Fruit fly (Drosophila melanogaster) whole organism, embryonic: ENCODE measurements around the gene slmo.

Experiments used
- Abd-B ChIP-seq: fragments of 200-800 bp; sonication (Bioruptor generic); optimal IDR thresholded peaks from 2 replicates; lab custom pipeline; 2018; ENCODE audit warnings: missing biosample characterization, mild to moderate bottlenecking, missing genetic modification characterization, moderate library complexity
- Antp ChIP-seq: fragments of 200-800 bp; sonication (Bioruptor generic); optimal IDR thresholded peaks from 3 replicates; lab custom pipeline; 2016; ENCODE audit warnings: missing biosample characterization, missing genetic modification characterization
- B-H1 ChIP-seq: fragments of 200-800 bp; sonication (Bioruptor generic); IDR thresholded peaks from 3 replicates; pipeline ENCODE4 v1.3.6; 2022; ENCODE audit warnings: missing biosample characterization, missing genetic modification characterization
- Bgb ChIP-seq: fragments of 200-800 bp; sonication (Bioruptor generic); IDR thresholded peaks from 2 replicates; pipeline ENCODE4 v1.3.6; 2022; ENCODE audit warnings: missing biosample characterization, missing genetic modification characterization; ENCODE audit not compliant: partially characterized antibody
- CG11560 ChIP-seq: fragments of 200-800 bp; sonication (Bioruptor generic); IDR thresholded peaks from 3 replicates; pipeline ENCODE4 v1.3.6; 2022; ENCODE audit warnings: missing biosample characterization, missing genetic modification characterization
- CG12299 ChIP-seq: fragments of 200-800 bp; sonication (Bioruptor generic); optimal IDR thresholded peaks from 2 replicates; lab custom pipeline; 2018; ENCODE audit warnings: missing biosample characterization, mild to moderate bottlenecking, missing genetic modification characterization
- CG15479 ChIP-seq: fragments of 200-800 bp; sonication (Bioruptor generic); optimal IDR thresholded peaks from 3 replicates; lab custom pipeline; 2019; ENCODE audit warnings: missing biosample characterization, mild to moderate bottlenecking, missing genetic modification characterization, moderate library complexity
- CG15601 ChIP-seq: fragments of 200-800 bp; sonication (Bioruptor generic); optimal IDR thresholded peaks from 3 replicates; lab custom pipeline; 2019; ENCODE audit warnings: missing biosample characterization, mild to moderate bottlenecking, missing genetic modification characterization, moderate library complexity
- CG1603 ChIP-seq: fragments of 200-800 bp; sonication (Bioruptor generic); optimal IDR thresholded peaks from 2 replicates; lab custom pipeline; 2019; ENCODE audit warnings: missing biosample characterization, mild to moderate bottlenecking, missing genetic modification characterization, moderate library complexity
- CG1647 ChIP-seq: fragments of 200-800 bp; sonication (Bioruptor generic); optimal IDR thresholded peaks from 3 replicates; lab custom pipeline; 2016; ENCODE audit warnings: missing biosample characterization, missing genetic modification characterization
- CG1832 ChIP-seq: fragments of 200-800 bp; sonication (Bioruptor generic); optimal IDR thresholded peaks from 2 replicates; lab custom pipeline; 2017; ENCODE audit warnings: missing biosample characterization, mild to moderate bottlenecking, missing genetic modification characterization, inconsistent platforms
- CG2199 ChIP-seq: fragments of 200-800 bp; sonication (Bioruptor generic); IDR thresholded peaks from 3 replicates; pipeline ENCODE4 v1.3.6; 2022; ENCODE audit warnings: missing biosample characterization, missing genetic modification characterization
- CG2678 ChIP-seq: fragments of 200-800 bp; sonication (Bioruptor generic); optimal IDR thresholded peaks from 3 replicates; lab custom pipeline; 2019; ENCODE audit warnings: missing biosample characterization, mild to moderate bottlenecking, missing genetic modification characterization, moderate library complexity
- CG30403 ChIP-seq: fragments of 200-800 bp; sonication (Bioruptor generic); optimal IDR thresholded peaks from 3 replicates; lab custom pipeline; 2016; ENCODE audit warnings: missing biosample characterization, missing genetic modification characterization
- CG30431 ChIP-seq: fragments of 200-800 bp; sonication (Bioruptor generic); optimal IDR thresholded peaks from 2 replicates; lab custom pipeline; 2017; ENCODE audit warnings: missing biosample characterization, missing genetic modification characterization
- CG3065 ChIP-seq: fragments of 200-800 bp; sonication (Bioruptor generic); optimal IDR thresholded peaks from 2 replicates; lab custom pipeline; 2016; ENCODE audit warnings: missing biosample characterization, missing genetic modification characterization
- CG32767 ChIP-seq: fragments of 200-800 bp; sonication (Bioruptor generic); IDR thresholded peaks from 2 replicates; pipeline ENCODE4 v1.3.6; 2022; ENCODE audit warnings: missing biosample characterization, missing genetic modification characterization
- CG4282 ChIP-seq: fragments of 200-800 bp; sonication (Bioruptor generic); optimal IDR thresholded peaks from 2 replicates; lab custom pipeline; 2016; ENCODE audit warnings: missing biosample characterization, missing genetic modification characterization
- CG4424 ChIP-seq: fragments of 200-800 bp; sonication (Bioruptor generic); optimal IDR thresholded peaks from 3 replicates; lab custom pipeline; 2016; ENCODE audit warnings: missing biosample characterization, missing genetic modification characterization
- CG6765 ChIP-seq: fragments of 200-800 bp; sonication (Bioruptor generic); optimal IDR thresholded peaks from 3 replicates; lab custom pipeline; 2017; ENCODE audit warnings: missing biosample characterization, mild to moderate bottlenecking, missing genetic modification characterization
- CG6813 ChIP-seq: fragments of 200-800 bp; sonication (Bioruptor generic); optimal IDR thresholded peaks from 2 replicates; lab custom pipeline; 2017; ENCODE audit warnings: missing biosample characterization, missing genetic modification characterization, mild to moderate bottlenecking, moderate library complexity, missing genetic modification reagents
- CG7556 ChIP-seq: fragments of 200-800 bp; sonication (Bioruptor generic); optimal IDR thresholded peaks from 2 replicates; lab custom pipeline; 2017; ENCODE audit warnings: missing biosample characterization, mild to moderate bottlenecking, missing genetic modification characterization
- CG7963 ChIP-seq: fragments of 200-800 bp; sonication (Bioruptor generic); IDR thresholded peaks from 3 replicates; pipeline ENCODE4 v1.3.6; 2022; ENCODE audit warnings: missing biosample characterization, missing genetic modification characterization; ENCODE audit not compliant: partially characterized antibody
- CG8089 ChIP-seq: fragments of 200-800 bp; sonication (Bioruptor generic); optimal IDR thresholded peaks from 3 replicates; lab custom pipeline; 2016; ENCODE audit warnings: missing biosample characterization, missing genetic modification characterization
- CG8281 ChIP-seq: fragments of 200-800 bp; sonication (Bioruptor generic); optimal IDR thresholded peaks from 2 replicates; lab custom pipeline; 2018; ENCODE audit warnings: missing biosample characterization, mild to moderate bottlenecking, missing genetic modification characterization, moderate library complexity
- CG9437 ChIP-seq: fragments of 200-800 bp; sonication (Bioruptor generic); optimal IDR thresholded peaks from 2 replicates; lab custom pipeline; 2018; ENCODE audit warnings: missing biosample characterization, mild to moderate bottlenecking, missing genetic modification characterization
- CTCF ChIP-seq: fragments of 200-800 bp; sonication (Bioruptor generic); optimal IDR thresholded peaks from 2 replicates; lab custom pipeline; 2017; ENCODE audit warnings: missing biosample characterization, mild to moderate bottlenecking, missing genetic modification characterization, moderate library complexity
- E2f2 ChIP-seq: fragments of 200-800 bp; sonication (Bioruptor generic); IDR thresholded peaks from 2 replicates; pipeline ENCODE4 v1.3.6; 2022; ENCODE audit warnings: missing biosample characterization, missing genetic modification characterization
- Mes4 ChIP-seq: fragments of 200-800 bp; sonication (Bioruptor generic); optimal IDR thresholded peaks from 2 replicates; lab custom pipeline; 2016; ENCODE audit warnings: missing biosample characterization, missing genetic modification characterization
- Poxn ChIP-seq: fragments of 200-800 bp; sonication (Bioruptor generic); IDR thresholded peaks from 2 replicates; pipeline ENCODE4 v1.3.6; 2022; ENCODE audit warnings: missing biosample characterization, missing genetic modification characterization
- Trl ChIP-seq, 3 experiments: fragments of >200 bp in 2 of 3; fragments of 200-800 bp in 1 of 3; sonication (Bioruptor generic) in 1 of 3; optimal IDR thresholded peaks; 2 replicates in 1 of 3; 3 replicates in 2 of 3; lab custom pipeline; 2016 to 2017; ENCODE audit warnings: missing biosample characterization in 1 of 3, missing genetic modification characterization in 1 of 3
- cas ChIP-seq: fragments of 200-800 bp; sonication (Bioruptor generic); IDR thresholded peaks from 2 replicates; pipeline ENCODE4 v1.3.6; 2022; ENCODE audit warnings: missing biosample characterization, missing genetic modification characterization
- cato ChIP-seq: fragments of 200-800 bp; sonication (Bioruptor generic); optimal IDR thresholded peaks from 2 replicates; lab custom pipeline; 2016; ENCODE audit warnings: missing biosample characterization, missing genetic modification characterization, borderline replicate concordance
- crol ChIP-seq: fragments of 200-800 bp; sonication (Bioruptor generic); IDR thresholded peaks from 2 replicates; pipeline ENCODE4 v1.3.6; 2022; ENCODE audit warnings: missing biosample characterization, missing genetic modification characterization
- dan ChIP-seq: fragments of 200-800 bp; sonication (Bioruptor generic); IDR thresholded peaks from 2 replicates; pipeline ENCODE4 v1.3.6; 2022; ENCODE audit warnings: missing biosample characterization, missing genetic modification characterization
- dimm ChIP-seq: fragments of 200-800 bp; sonication (Bioruptor generic); IDR thresholded peaks from 2 replicates; pipeline ENCODE4 v1.3.6; 2022; ENCODE audit warnings: missing biosample characterization, missing genetic modification characterization
- dm ChIP-seq: fragments of 200-800 bp; sonication (Bioruptor generic); optimal IDR thresholded peaks from 3 replicates; lab custom pipeline; 2016; ENCODE audit warnings: missing biosample characterization, missing genetic modification characterization
- eyg ChIP-seq: fragments of 200-800 bp; sonication (Bioruptor generic); optimal IDR thresholded peaks from 3 replicates; lab custom pipeline; 2016; ENCODE audit warnings: missing biosample characterization, missing genetic modification characterization
- fd96Cb ChIP-seq: fragments of 200-800 bp; sonication (Bioruptor generic); optimal IDR thresholded peaks from 2 replicates; lab custom pipeline; 2018; ENCODE audit warnings: missing biosample characterization, mild to moderate bottlenecking, missing genetic modification characterization, moderate library complexity
- fru ChIP-seq: fragments of >200 bp; optimal IDR thresholded peaks from 2 replicates; lab custom pipeline; 2017
- gsb ChIP-seq: fragments of 200-800 bp; sonication (Bioruptor generic); IDR thresholded peaks from 2 replicates; pipeline ENCODE4 v1.3.6; 2022; ENCODE audit warnings: missing biosample characterization, missing genetic modification characterization
- her ChIP-seq: fragments of 200-800 bp; sonication (Bioruptor generic); optimal IDR thresholded peaks from 2 replicates; lab custom pipeline; 2016; ENCODE audit warnings: missing biosample characterization, missing genetic modification characterization
- knrl ChIP-seq: fragments of 200-800 bp; sonication (Bioruptor generic); IDR thresholded peaks from 3 replicates; pipeline ENCODE4 v1.3.6; 2022; ENCODE audit warnings: missing biosample characterization, missing genetic modification characterization; ENCODE audit not compliant: partially characterized antibody
- odd ChIP-seq: fragments of 200-800 bp; sonication (Bioruptor generic); optimal IDR thresholded peaks from 2 replicates; lab custom pipeline; 2017; ENCODE audit warnings: missing biosample characterization, mild to moderate bottlenecking, missing genetic modification characterization
- pnt ChIP-seq: fragments of 200-800 bp; sonication (Bioruptor generic); optimal IDR thresholded peaks from 3 replicates; lab custom pipeline; 2016; ENCODE audit warnings: missing biosample characterization, missing genetic modification characterization
- pros ChIP-seq: fragments of 200-800 bp; sonication (Bioruptor generic); optimal IDR thresholded peaks from 3 replicates; lab custom pipeline; 2019; ENCODE audit warnings: missing biosample characterization, mild to moderate bottlenecking, missing genetic modification characterization, moderate library complexity
- rib ChIP-seq: fragments of 200-800 bp; sonication (Bioruptor generic); IDR thresholded peaks from 2 replicates; pipeline ENCODE4 v1.3.6; 2022; ENCODE audit warnings: missing biosample characterization, missing genetic modification characterization
- sisA ChIP-seq: fragments of 200-800 bp; sonication (Bioruptor generic); IDR thresholded peaks from 2 replicates; pipeline ENCODE4 v1.3.6; 2022; ENCODE audit warnings: missing biosample characterization, missing genetic modification characterization
- tgo ChIP-seq: fragments of 200-800 bp; sonication (Bioruptor generic); IDR thresholded peaks from 3 replicates; pipeline ENCODE4 v1.3.6; 2022; ENCODE audit warnings: missing biosample characterization, missing genetic modification characterization
- tio ChIP-seq: fragments of 200-800 bp; sonication (Bioruptor generic); optimal IDR thresholded peaks from 2 replicates; lab custom pipeline; 2017; ENCODE audit warnings: missing biosample characterization, missing genetic modification characterization, inconsistent platforms
- ttk ChIP-seq: fragments of 200-800 bp; sonication (Bioruptor generic); IDR thresholded peaks from 2 replicates; pipeline ENCODE4 v2.1.2; 2022; ENCODE audit warnings: missing biosample characterization, missing genetic modification characterization
- tx ChIP-seq: fragments of 200-800 bp; sonication (Bioruptor generic); optimal IDR thresholded peaks from 2 replicates; lab custom pipeline; 2016; ENCODE audit warnings: missing biosample characterization, missing genetic modification characterization

Gene slmo

DNA sequence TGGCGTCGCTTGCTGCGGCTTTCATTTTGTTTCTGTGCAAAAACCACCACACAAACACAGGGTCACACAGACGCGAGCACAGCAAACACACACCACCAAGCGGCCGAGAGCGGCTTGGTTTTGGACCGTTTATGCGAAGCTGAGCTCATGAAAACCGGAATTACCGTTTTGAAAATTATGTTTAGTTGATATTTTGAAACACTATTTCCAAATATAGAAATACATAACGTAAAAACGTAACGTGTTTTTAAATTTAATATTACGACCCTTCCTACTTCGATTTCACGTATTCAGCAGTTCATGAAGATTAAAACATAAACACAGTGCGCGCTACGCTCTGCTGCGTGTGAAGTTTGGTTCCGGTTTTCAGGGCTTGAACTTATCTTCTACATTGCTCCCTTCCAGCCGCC lies 2.7 kb upstream of the slmo start (continued):
- peak; percentile 85 for TF ChIP-seq CG8089 (GFP tag; lab: Kevin White, UChicago)
- TF ChIP-seq Antp, result peak; percentile 89
- TF ChIP-seq pnt (GFP tag; lab: Kevin White, UChicago), result peak; percentile 88
- TF ChIP-seq gsb, result peak; percentile 79
- no peak for TF ChIP-seq CG1832 (GFP tag; lab: Kevin White, UChicago)
- TF ChIP-seq dan, result no peak
- TF ChIP-seq CG6765, result peak; percentile 96
- TF ChIP-seq Poxn (GFP tag; lab: Robert Waterston, UW), result peak; percentile 76
- TF ChIP-seq crol (GFP tag; lab: Robert Waterston, UW), result peak; percentile 66
- TF ChIP-seq tio, result no peak
- TF ChIP-seq CG7556, result peak; percentile 97
- TF ChIP-seq CG30431, result peak; percentile 84
- peak in 1 of 2 experiments; percentile 6 for TF ChIP-seq Trl (optimal IDR thresholded peaks at IDR 0.05; lab: Kevin White, UChicago)
- peak; percentile 97 for TF ChIP-seq Trl (GFP tag; optimal IDR thresholded peaks at IDR 0.05; lab: Kevin White, UChicago)
- TF ChIP-seq eyg, result peak; percentile 92
- no peak for TF ChIP-seq CG7963
- TF ChIP-seq dimm (GFP tag; lab: Robert Waterston, UW), result peak; percentile 81
- TF ChIP-seq Bgb (GFP tag; lab: Robert Waterston, UW), result no peak
- TF ChIP-seq ttk, result peak; percentile 92
- TF ChIP-seq CG3065, result peak; percentile 80
- peak; percentile 97 for TF ChIP-seq CG1603
- TF ChIP-seq CG32767 (GFP tag; lab: Robert Waterston, UW), result peak; percentile 93
- TF ChIP-seq CG11560 (tag; lab: Robert Waterston, UW), result peak; percentile 56; the same call in 2 of the 3 replicates
- peak; percentile 80 for TF ChIP-seq E2f2 (GFP tag; lab: Robert Waterston, UW)
- TF ChIP-seq CG4424, result peak; percentile 95
- peak; percentile 94 for TF ChIP-seq tx (GFP tag; lab: Kevin White, UChicago)
- no peak for TF ChIP-seq knrl
- peak; percentile 85 for TF ChIP-seq dm
- TF ChIP-seq CG2678, result peak; percentile 98
- TF ChIP-seq CG4282, result peak; percentile 85
- TF ChIP-seq CG15479 (GFP tag; lab: Kevin White, UChicago), result no peak
- peak; percentile 89 for TF ChIP-seq B-H1
- TF ChIP-seq cato, result peak; percentile 82
- TF ChIP-seq her (GFP tag; lab: Kevin White, UChicago), result peak; percentile 95
- TF ChIP-seq CG30403 (GFP tag; lab: Kevin White, UChicago), result peak; percentile 96
- TF ChIP-seq Abd-B (GFP tag; lab: Kevin White, UChicago), result peak; percentile 73
- TF ChIP-seq CG1647, result peak; percentile 94
- peak; percentile 98 for TF ChIP-seq CG6813 (GFP tag; lab: Kevin White, UChicago)
- peak; percentile 90 for TF ChIP-seq fd96Cb (tag; lab: Kevin White, UChicago)
- TF ChIP-seq CG2199, result peak; percentile 89; the same call in 2 of the 3 replicates
- peak; percentile 85 for TF ChIP-seq pros (GFP tag; lab: Kevin White, UChicago)
- peak; percentile 76 for TF ChIP-seq sisA (GFP tag; lab: Robert Waterston, UW)
- TF ChIP-seq fru (lab: Kevin White, UChicago), result no peak
- TF ChIP-seq CG8281 (tag; lab: Kevin White, UChicago), result peak; percentile 83
- TF ChIP-seq rib, result peak; percentile 94
- peak; percentile 97 for TF ChIP-seq CG12299 (tag; lab: Kevin White, UChicago)
- peak; percentile 94 for TF ChIP-seq Mes4 (GFP tag; lab: Kevin White, UChicago)
- peak; percentile 97 for TF ChIP-seq odd (GFP tag; lab: Kevin White, UChicago)
- peak; percentile 94 for TF ChIP-seq tgo (GFP tag; lab: Robert Waterston, UW)
- peak; percentile 94 for TF ChIP-seq CG15601 (tag; lab: Kevin White, UChicago)
- TF ChIP-seq cas (GFP tag; lab: Robert Waterston, UW), result peak; percentile 84
- TF ChIP-seq CG9437 (GFP tag; lab: Kevin White, UChicago), result peak; percentile 90
- TF ChIP-seq CTCF (GFP tag; lab: Kevin White, UChicago), result peak; percentile 52
